Worm (Caenorhabditis elegans) whole organism, L1 larva: ENCODE data around the gene C01G10.5.

Experiments
- C16A3.4 ChIP-seq: fragments of 150-350 bp; optimal IDR thresholded peaks from 2 replicates; lab custom pipeline; 2014; ENCODE audit warnings: missing biosample characterization, missing genetic modification characterization
- F16B12.6 ChIP-seq: fragments of 150-350 bp; optimal IDR thresholded peaks from 2 replicates; lab custom pipeline; 2014; ENCODE audit warnings: missing biosample characterization, missing genetic modification characterization
- ceh-8 ChIP-seq: fragments of 200-800 bp; sonication (Bioruptor generic); optimal IDR thresholded peaks from 2 replicates; lab custom pipeline; 2018; ENCODE audit warnings: mild to moderate bottlenecking, missing genetic modification characterization, moderate library complexity, missing compliant biosample characterization
- ceh-88 ChIP-seq: fragments of 200-800 bp; sonication (Bioruptor generic); IDR thresholded peaks from 2 replicates; pipeline ENCODE4 v1.3.6; 2022; ENCODE audit warnings: missing genetic modification characterization, missing compliant biosample characterization
- ces-1 ChIP-seq: fragments of 150-350 bp; optimal IDR thresholded peaks from 2 replicates; lab custom pipeline; 2014; ENCODE audit warnings: missing biosample characterization, missing genetic modification reagents, missing genetic modification characterization
- egl-13 ChIP-seq: sonication (generic microtip); optimal IDR thresholded peaks from 2 replicates; lab custom pipeline; 2016; ENCODE audit warnings: missing genotype, missing genetic modification reagents, missing genetic modification characterization, missing compliant biosample characterization
- egl-27 ChIP-seq, 2 experiments: fragments of 150-350 bp in 1 of 2; sonication (generic microtip); optimal IDR thresholded peaks; 3 replicates each; lab custom pipeline; 2017 to 2018; ENCODE audit warnings: missing biosample characterization in 2 of 2, missing genetic modification characterization in 2 of 2, missing genetic modification reagents in 2 of 2
- elt-2 ChIP-seq: sonication (generic microtip); optimal IDR thresholded peaks from 2 replicates; lab custom pipeline; 2016; ENCODE audit warnings: missing genetic modification characterization, mild to moderate bottlenecking, inconsistent platforms, missing compliant biosample characterization, missing genetic modification reagents
- elt-3 ChIP-seq, 6 experiments: fragments of 150-350 bp in 1 of 6; sonication (generic microtip); optimal IDR thresholded peaks; 2 replicates each; lab custom pipeline; 2017 to 2018; ENCODE audit warnings: missing biosample characterization in 6 of 6, missing genetic modification characterization in 6 of 6, inconsistent platforms in 1 of 6
- fkh-4 ChIP-seq: sonication (generic microtip); optimal IDR thresholded peaks from 2 replicates; lab custom pipeline; 2016; ENCODE audit warnings: missing compliant biosample characterization, missing genetic modification characterization, borderline replicate concordance
- hlh-17 ChIP-seq: fragments of 200-800 bp; sonication (Bioruptor generic); optimal IDR thresholded peaks from 2 replicates; lab custom pipeline; 2018; ENCODE audit warnings: missing genetic modification characterization, mild to moderate bottlenecking, missing compliant biosample characterization, moderate library complexity, borderline replicate concordance
- hlh-4 ChIP-seq: sonication (generic microtip); optimal IDR thresholded peaks from 2 replicates; lab custom pipeline; 2016; ENCODE audit warnings: mild to moderate bottlenecking, missing genetic modification characterization, missing compliant biosample characterization
- hpl-2 ChIP-seq: fragments of 150-350 bp; optimal IDR thresholded peaks from 2 replicates; lab custom pipeline; 2014; ENCODE audit warnings: missing biosample characterization, missing genetic modification reagents, missing genetic modification characterization
- isw-1 ChIP-seq: fragments of 200-800 bp; sonication (Bioruptor generic); IDR thresholded peaks from 2 replicates; pipeline ENCODE4 v1.3.6; 2022; ENCODE audit warnings: missing genetic modification characterization, missing compliant biosample characterization
- jun-1 ChIP-seq: fragments of 150-350 bp; optimal IDR thresholded peaks from 2 replicates; lab custom pipeline; 2014; ENCODE audit warnings: missing biosample characterization, missing genetic modification reagents, missing genetic modification characterization
- lin-14 ChIP-seq: fragments of 200-800 bp; sonication (Bioruptor generic); optimal IDR thresholded peaks from 2 replicates; lab custom pipeline; 2018; ENCODE audit warnings: mild to moderate bottlenecking, missing genetic modification characterization, moderate library complexity, missing compliant biosample characterization
- lin-35 ChIP-seq, 2 experiments: fragments of 150-350 bp; optimal IDR thresholded peaks; 2 replicates each; lab custom pipeline; 2014; ENCODE audit warnings: missing biosample characterization in 2 of 2, missing genetic modification characterization in 2 of 2, missing genetic modification reagents in 2 of 2
- lin-39 ChIP-seq: fragments of 150-350 bp; optimal IDR thresholded peaks from 2 replicates; lab custom pipeline; 2014; ENCODE audit warnings: missing biosample characterization, missing genetic modification reagents, missing genetic modification characterization
- mab-9 ChIP-seq: fragments of 200-800 bp; sonication (Bioruptor generic); IDR thresholded peaks from 2 replicates; pipeline ENCODE4 v1.3.6; 2022; ENCODE audit warnings: missing genetic modification reagents, missing genetic modification characterization, missing compliant biosample characterization
- mdl-1 ChIP-seq, 2 experiments: fragments of 150-350 bp; optimal IDR thresholded peaks; 2 replicates each; lab custom pipeline; 2014 to 2017; ENCODE audit warnings: missing biosample characterization in 2 of 2, missing genetic modification characterization in 2 of 2, inconsistent platforms in 1 of 2
- mef-2 ChIP-seq: fragments of 150-350 bp; optimal IDR thresholded peaks from 2 replicates; lab custom pipeline; 2014; ENCODE audit warnings: missing biosample characterization, missing genetic modification characterization
- nhr-11 ChIP-seq: fragments of 150-350 bp; optimal IDR thresholded peaks from 2 replicates; lab custom pipeline; 2014; ENCODE audit warnings: missing biosample characterization, missing genetic modification characterization
- nhr-20 ChIP-seq: sonication (generic microtip); optimal IDR thresholded peaks from 2 replicates; lab custom pipeline; 2016; ENCODE audit warnings: mild to moderate bottlenecking, missing genetic modification characterization, missing compliant biosample characterization
- nhr-28 ChIP-seq: fragments of 150-350 bp; optimal IDR thresholded peaks from 2 replicates; lab custom pipeline; 2014; ENCODE audit warnings: missing biosample characterization, missing genetic modification characterization
- nhr-71 ChIP-seq: sonication (generic microtip); optimal IDR thresholded peaks from 2 replicates; lab custom pipeline; 2016; ENCODE audit warnings: mild to moderate bottlenecking, missing genetic modification characterization, moderate library complexity, missing compliant biosample characterization
- nhr-77 ChIP-seq: fragments of 150-350 bp; optimal IDR thresholded peaks from 2 replicates; lab custom pipeline; 2014; ENCODE audit warnings: missing biosample characterization, missing genetic modification characterization
- pax-3 ChIP-seq: fragments of 200-800 bp; sonication (Bioruptor generic); optimal IDR thresholded peaks from 2 replicates; lab custom pipeline; 2018; ENCODE audit warnings: mild to moderate bottlenecking, missing genetic modification characterization, moderate library complexity, missing compliant biosample characterization
- pqm-1 ChIP-seq: sonication (generic microtip); optimal IDR thresholded peaks from 3 replicates; lab custom pipeline; 2017; ENCODE audit warnings: missing biosample characterization, missing genetic modification characterization
- rnt-1 ChIP-seq: sonication (generic microtip); optimal IDR thresholded peaks from 2 replicates; lab custom pipeline; 2016; ENCODE audit warnings: mild to moderate bottlenecking, missing genetic modification characterization, moderate library complexity, missing compliant biosample characterization
- sptf-1 ChIP-seq: fragments of 150-350 bp; optimal IDR thresholded peaks from 2 replicates; lab custom pipeline; 2014; ENCODE audit warnings: missing biosample characterization, missing genetic modification characterization
- sup-37 ChIP-seq: fragments of 200-800 bp; sonication (Bioruptor generic); optimal IDR thresholded peaks from 2 replicates; lab custom pipeline; 2018; ENCODE audit warnings: mild to moderate bottlenecking, missing genetic modification characterization, missing compliant biosample characterization
- swsn-7 ChIP-seq: sonication (generic microtip); optimal IDR thresholded peaks from 2 replicates; lab custom pipeline; 2016; ENCODE audit warnings: missing genetic modification characterization, missing compliant biosample characterization
- tbx-2 ChIP-seq: sonication (generic microtip); optimal IDR thresholded peaks from 2 replicates; lab custom pipeline; 2016; ENCODE audit warnings: missing genetic modification characterization, missing compliant biosample characterization
- tlp-1 ChIP-seq: fragments of 150-350 bp; optimal IDR thresholded peaks from 2 replicates; lab custom pipeline; 2014; ENCODE audit warnings: missing biosample characterization, missing genetic modification characterization
- unc-30 ChIP-seq: sonication (generic microtip); optimal IDR thresholded peaks from 2 replicates; lab custom pipeline; 2017; ENCODE audit warnings: missing biosample characterization, missing genetic modification characterization
- unc-98 ChIP-seq: fragments of 200-800 bp; sonication (Bioruptor generic); IDR thresholded peaks from 2 replicates; pipeline ENCODE4 v1.3.6; 2022; ENCODE audit warnings: missing genetic modification characterization, missing compliant biosample characterization
- vab-15 ChIP-seq: sonication (generic microtip); optimal IDR thresholded peaks from 2 replicates; lab custom pipeline; 2017; ENCODE audit warnings: missing genotype, mild to moderate bottlenecking, missing genetic modification characterization, missing compliant biosample characterization
- xbp-1 ChIP-seq: sonication (generic microtip); optimal IDR thresholded peaks from 2 replicates; lab custom pipeline; 2016; ENCODE audit warnings: missing genetic modification characterization, missing compliant biosample characterization
- zag-1 ChIP-seq: fragments of 150-350 bp; optimal IDR thresholded peaks from 2 replicates; lab custom pipeline; 2014; ENCODE audit warnings: missing biosample characterization, missing genetic modification characterization
- zip-4 ChIP-seq: fragments of 200-800 bp; sonication (Bioruptor generic); optimal IDR thresholded peaks from 2 replicates; lab custom pipeline; 2018; ENCODE audit warnings: mild to moderate bottlenecking, missing genetic modification characterization, moderate library complexity, missing compliant biosample characterization
- ztf-4 ChIP-seq: fragments of 150-350 bp; optimal IDR thresholded peaks from 2 replicates; lab custom pipeline; 2014; ENCODE audit warnings: missing biosample characterization, missing genetic modification characterization

C01G10.5 gene

DNA sequence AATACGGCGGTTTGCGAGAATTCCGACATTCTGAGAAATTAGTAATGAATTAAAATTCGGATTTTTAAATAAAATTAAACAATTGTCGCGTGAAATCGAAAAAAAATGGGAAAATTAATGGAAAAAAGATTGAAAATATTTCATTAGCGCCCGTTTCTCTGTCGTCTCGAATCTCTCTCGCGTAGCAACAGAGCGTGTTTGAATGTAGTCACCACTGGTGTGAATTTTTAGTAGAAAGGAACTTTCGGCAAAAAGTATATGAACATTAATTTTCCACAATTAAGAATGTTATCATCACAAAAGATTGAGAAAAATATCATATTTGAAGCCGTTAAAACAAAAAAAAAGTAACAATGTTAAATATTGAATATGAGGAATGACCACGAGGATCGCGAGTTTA lies 47.4 kb upstream of the C01G10.5 start, which contains the start of gene aipl-1 (continued):
- TF ChIP-seq ztf-4 (no peak), xbp-1 (tag; lab: Kevin White, UChicago) (peak; percentile 69), fkh-4 (no peak), egl-27 (tag; optimal IDR thresholded peaks at IDR 0.05; lab: Kevin White, UChicago) (no peak), mdl-1 (tag; optimal IDR thresholded peaks at IDR 0.05; lab: Kevin White, UChicago) (peak in 1 of 2 experiments; percentile 59), mef-2 (tag; lab: Kevin White, UChicago) (peak; percentile 43), swsn-7 (tag; lab: Kevin White, UChicago) (peak; percentile 63), ces-1 (GFP tag; lab: Kevin White, UChicago) (no peak), nhr-20 (peak; percentile 78), mab-9 (no peak), lin-39 (tag; lab: Kevin White, UChicago) (no peak), tlp-1 (no peak), nhr-71 (tag; lab: Kevin White, UChicago) (peak; percentile 87), zip-4 (no peak), sptf-1 (tag; lab: Kevin White, UChicago) (no peak), nhr-28 (tag; lab: Kevin White, UChicago) (no peak), vab-15 (peak; percentile 78), ceh-88 (GFP tag; lab: Robert Waterston, UW) (peak; percentile 14; the same call in 1 of the 2 replicates), hlh-17 (GFP tag; lab: Kevin White, UChicago) (no peak), F16B12.6 (peak; percentile 61), hlh-4 (no peak), sup-37 (GFP tag; lab: Kevin White, UChicago) (no peak), unc-98 (GFP tag; lab: Robert Waterston, UW) (no peak), unc-30 (tag; lab: Kevin White, UChicago) (no peak), lin-14 (GFP tag; lab: Kevin White, UChicago) (peak; percentile 86), nhr-11 (tag; lab: Kevin White, UChicago) (peak; percentile 24), lin-35 (GFP tag; optimal IDR thresholded peaks at IDR 0.05; lab: Kevin White, UChicago) (peak; percentile 88 to 95), pax-3 (tag; lab: Kevin White, UChicago) (peak; percentile 89), zag-1 (tag; lab: Kevin White, UChicago) (no peak), hpl-2 (GFP tag; lab: Kevin White, UChicago) (no peak), pqm-1 (tag; lab: Kevin White, UChicago) (no peak), nhr-77 (peak; percentile 76), rnt-1 (tag; lab: Kevin White, UChicago) (peak; percentile 93), ceh-8 (GFP tag; lab: Kevin White, UChicago) (no peak), egl-13 (tag; lab: Kevin White, UChicago) (no peak)

DNA sequence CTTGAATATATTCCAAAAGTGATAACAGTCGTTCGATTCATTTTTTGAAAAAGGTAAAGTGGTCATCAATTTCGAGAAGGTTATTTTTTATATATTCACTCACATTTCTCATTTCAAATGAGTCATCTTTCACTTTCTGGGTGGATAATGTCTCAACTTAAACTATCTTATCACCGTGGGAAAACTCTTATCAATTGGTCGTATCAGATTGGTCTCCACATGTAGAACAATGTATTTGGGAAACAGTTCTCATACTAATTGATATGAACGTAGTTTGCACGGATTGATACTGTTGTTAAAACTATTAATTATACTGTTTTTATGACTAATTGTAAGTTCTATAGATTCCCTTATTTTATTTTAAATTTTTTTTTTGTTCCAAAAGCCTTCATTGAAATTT lies 44.5 kb upstream of the C01G10.5 start:
- TF ChIP-seq ceh-8 (GFP tag; lab: Kevin White, UChicago) (no peak), jun-1 (tag; lab: Kevin White, UChicago) (no peak), elt-2 (peak; percentile 45), C16A3.4 (tag; lab: Kevin White, UChicago) (no peak), sptf-1 (tag; lab: Kevin White, UChicago) (no peak), tbx-2 (tag; lab: Kevin White, UChicago) (no peak), isw-1 (no peak), sup-37 (GFP tag; lab: Kevin White, UChicago) (no peak), elt-3 (tag; optimal IDR thresholded peaks at IDR 0.05; lab: Kevin White, UChicago) (peak in 1 of 6 experiments; percentile 14)
- TF ChIP-seq, all 84 proteins: peak for 2
